Fruit fly (Drosophila melanogaster): Measurements from ENCODE around the gene CG8010.

CG8010 gene

dm6 chrX:19241790-19242373 is 26.8 kb downstream of the CG8010 start, which contains the start of gene CG14196:
Gene CG14196 (minus strand): TSS chrX:19241840.
- TF ChIP-seq topi (GFP tag; optimal IDR thresholded peaks at IDR 0.05) (no peak), dac (GFP tag; optimal IDR thresholded peaks at IDR 0.05) (no peak), Ets21C (GFP tag; optimal IDR thresholded peaks at IDR 0.05) (no peak), svp (GFP tag) (peak; percentile 79), vri (GFP tag; optimal IDR thresholded peaks at IDR 0.05) (peak; percentile 5), CG31627 (GFP tag; optimal IDR thresholded peaks at IDR 0.05) (no peak), Eip78C (GFP tag) (peak; percentile 52)

dm6 chrX:19240230-19240839 is 28.4 kb downstream of the CG8010 start:
- TF ChIP-seq CG11902 (GFP tag; optimal IDR thresholded peaks at IDR 0.05) (no peak), ss (GFP tag; optimal IDR thresholded peaks at IDR 0.05) (no peak)

dm6 chrX:19239365-19239764 is 29.3 kb downstream of the CG8010 start:
- TF ChIP-seq CG6808 (GFP tag; optimal IDR thresholded peaks at IDR 0.05) (no peak), Blimp-1 (GFP tag; optimal IDR thresholded peaks at IDR 0.05) (no peak), CG4318 (GFP tag; optimal IDR thresholded peaks at IDR 0.05) (no peak), CG7368 (GFP tag; optimal IDR thresholded peaks at IDR 0.05) (no peak), topi (GFP tag; optimal IDR thresholded peaks at IDR 0.05) (no peak), dsx (GFP tag; optimal IDR thresholded peaks at IDR 0.05; ENCODE audit: poor library complexity, severe bottlenecking) (no peak)

DNA sequence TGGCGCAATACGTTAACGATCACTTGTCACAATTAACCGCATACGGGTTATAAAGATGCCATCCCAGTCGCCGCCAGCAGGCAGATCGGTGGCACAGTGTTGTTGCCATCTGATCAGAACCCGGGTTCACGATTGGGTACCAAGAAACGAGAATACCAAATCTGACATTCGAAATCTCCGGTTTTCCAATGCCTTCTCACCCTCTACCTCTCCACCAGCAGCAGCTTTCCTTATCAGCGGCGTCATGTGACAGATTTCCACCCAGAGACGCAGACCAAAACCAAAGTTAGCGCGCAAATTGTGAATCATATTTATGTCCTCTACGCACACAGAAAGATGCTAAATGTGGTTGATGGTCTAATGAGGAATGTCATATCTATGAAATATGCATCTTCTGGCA is 30.1 kb downstream of the CG8010 start:
- peak; percentile 91 for TF ChIP-seq svp (GFP tag)
- no peak for TF ChIP-seq fd59A (GFP tag; optimal IDR thresholded peaks at IDR 0.05)

- peak; percentile 64 for TF ChIP-seq cyc (GFP tag; optimal IDR thresholded peaks at IDR 0.05)
- peak; percentile 57 for TF ChIP-seq CG7368 (GFP tag; optimal IDR thresholded peaks at IDR 0.05)
- peak; percentile 72 for TF ChIP-seq OdsH (GFP tag; optimal IDR thresholded peaks at IDR 0.05)
- TF ChIP-seq svp (GFP tag) = peak; percentile 78
- TF ChIP-seq achi (GFP tag; optimal IDR thresholded peaks at IDR 0.05) = peak; percentile 69
- peak; percentile 37; the same call in 2 of the 3 replicates for TF ChIP-seq CG6163 (GFP tag; IDR thresholded peaks at IDR 0.05)
- peak; percentile 74 for TF ChIP-seq CG15336 (GFP tag; IDR thresholded peaks at IDR 0.05)
- TF ChIP-seq CG3919 (GFP tag; optimal IDR thresholded peaks at IDR 0.05) = peak; percentile 72
- peak; percentile 65 for TF ChIP-seq CG11762 (GFP tag; optimal IDR thresholded peaks at IDR 0.05; ENCODE audit: insufficient read depth)
- peak; percentile 46 for TF ChIP-seq CG6808 (GFP tag; optimal IDR thresholded peaks at IDR 0.05)
- TF ChIP-seq Ets96B (tag; optimal IDR thresholded peaks at IDR 0.05) = peak; percentile 49
- no peak for TF ChIP-seq vri (GFP tag; optimal IDR thresholded peaks at IDR 0.05)
- peak; percentile 55 for TF ChIP-seq CG11902 (GFP tag; optimal IDR thresholded peaks at IDR 0.05)
- peak; percentile 67 for TF ChIP-seq dac (GFP tag; optimal IDR thresholded peaks at IDR 0.05)
- peak; percentile 70 for TF ChIP-seq acj6 (GFP tag; optimal IDR thresholded peaks at IDR 0.05)
- peak; percentile 68 for TF ChIP-seq net (GFP tag; optimal IDR thresholded peaks at IDR 0.05)
- peak; percentile 26 for TF ChIP-seq spab (GFP tag; optimal IDR thresholded peaks at IDR 0.05)
- TF ChIP-seq Sox102F (GFP tag; optimal IDR thresholded peaks at IDR 0.05) = peak; percentile 70
- peak; percentile 67 for TF ChIP-seq Eip75B (GFP tag; optimal IDR thresholded peaks at IDR 0.05)
- TF ChIP-seq Sox14 (GFP tag; optimal IDR thresholded peaks at IDR 0.05) = peak; percentile 68
- peak; percentile 75 for TF ChIP-seq topi (GFP tag; optimal IDR thresholded peaks at IDR 0.05)
- TF ChIP-seq CG3032 (tag; optimal IDR thresholded peaks at IDR 0.05) = peak; percentile 54
- TF ChIP-seq CG8632 (GFP tag; optimal IDR thresholded peaks at IDR 0.05) = peak; percentile 56
- TF ChIP-seq Eip78C (GFP tag) = peak; percentile 95
- TF ChIP-seq CG6276 (GFP tag; optimal IDR thresholded peaks at IDR 0.05) = peak; percentile 67
- TF ChIP-seq fd59A (GFP tag; optimal IDR thresholded peaks at IDR 0.05) = peak; percentile 57
- TF ChIP-seq eg (GFP tag; IDR thresholded peaks at IDR 0.05) = peak; percentile 48; the same call in 1 of the 3 replicates
- peak in 1 of 2 experiments; percentile 48 for TF ChIP-seq ss (GFP tag; optimal IDR thresholded peaks at IDR 0.05)
- peak; percentile 52 for TF ChIP-seq CG8319 (GFP tag; optimal IDR thresholded peaks at IDR 0.05)
- TF ChIP-seq fkh (GFP tag; optimal IDR thresholded peaks at IDR 0.05) = no peak
- TF ChIP-seq CG10669 (GFP tag; optimal IDR thresholded peaks at IDR 0.05) = peak; percentile 51
- TF ChIP-seq CG34406 (GFP tag; optimal IDR thresholded peaks at IDR 0.05) = peak; percentile 74
- no peak for TF ChIP-seq Hr38 (GFP tag; optimal IDR thresholded peaks at IDR 0.05)
- TF ChIP-seq CG16779 (tag; optimal IDR thresholded peaks at IDR 0.05) = no peak
These were observed 38.8 kb downstream of the CG8010 start for dm6 chrX:19229855-19230433.

Data from whole organism, prepupa.